Worm (Caenorhabditis elegans) whole organism, young adult: ENCODE data around the gene spl-3.

ENCODE experiments used
- B0019.2 ChIP-seq: fragments of 200-800 bp; sonication (Bioruptor generic); conservative IDR thresholded peaks from 2 replicates; pipeline ENCODE4 v1.3.6; 2022; ENCODE audit warnings: missing genetic modification reagents, missing genetic modification characterization, missing compliant biosample characterization
- C17E4.6 ChIP-seq: fragments of 200-800 bp; sonication (Bioruptor generic); IDR thresholded peaks from 2 replicates; pipeline ENCODE4 v1.3.6; 2022; ENCODE audit warnings: missing genetic modification reagents, missing genetic modification characterization, missing compliant biosample characterization
- F49E8.2 ChIP-seq: sonication (generic microtip); optimal IDR thresholded peaks from 3 replicates; lab custom pipeline; 2017; ENCODE audit warnings: missing genetic modification characterization, mild to moderate bottlenecking, missing compliant biosample characterization, antibody characterized with exemption, moderate library complexity; ENCODE audit not compliant: insufficient read depth
- F55B11.4 ChIP-seq: sonication (generic microtip); optimal IDR thresholded peaks from 2 replicates; lab custom pipeline; 2016; ENCODE audit warnings: missing compliant biosample characterization, missing genetic modification characterization, borderline replicate concordance; ENCODE audit not compliant: insufficient read depth
- F57A8.1 ChIP-seq: fragments of 200-800 bp; sonication (Bioruptor generic); optimal IDR thresholded peaks from 2 replicates; lab custom pipeline; 2018; ENCODE audit warnings: mild to moderate bottlenecking, missing genetic modification characterization, moderate library complexity, missing compliant biosample characterization
- athp-1 ChIP-seq: sonication (generic microtip); optimal IDR thresholded peaks from 2 replicates; lab custom pipeline; 2017; ENCODE audit warnings: mild to moderate bottlenecking, missing genetic modification characterization, missing compliant biosample characterization
- ceh-91 ChIP-seq: fragments of 200-800 bp; sonication (Bioruptor generic); IDR thresholded peaks from 2 replicates; pipeline ENCODE4 v1.3.6; 2022; ENCODE audit warnings: missing genetic modification reagents, missing genetic modification characterization, missing compliant biosample characterization
- fkh-3 ChIP-seq: sonication (generic microtip); optimal IDR thresholded peaks from 2 replicates; lab custom pipeline; 2016; ENCODE audit warnings: mild to moderate bottlenecking, missing genetic modification characterization, missing compliant biosample characterization
- hrde-1 ChIP-seq: sonication (generic microtip); optimal IDR thresholded peaks from 2 replicates; lab custom pipeline; 2016; ENCODE audit warnings: missing genetic modification characterization, mild to moderate bottlenecking, missing compliant biosample characterization, moderate library complexity, missing genotype, missing genetic modification reagents, borderline replicate concordance
- madf-8 ChIP-seq: fragments of 200-800 bp; sonication (Bioruptor generic); conservative IDR thresholded peaks from 2 replicates; pipeline ENCODE4 v1.3.6; 2022; ENCODE audit warnings: missing genetic modification reagents, missing genetic modification characterization, missing compliant biosample characterization
- mel-28 ChIP-seq: sonication (generic microtip); optimal IDR thresholded peaks from 2 replicates; lab custom pipeline; 2016; ENCODE audit warnings: borderline replicate concordance, mild to moderate bottlenecking, missing genetic modification characterization, missing compliant biosample characterization
- rpc-1 ChIP-seq, 2 experiments: fragments of 150-350 bp in 1 of 2; sonication (generic microtip) in 1 of 2; optimal IDR thresholded peaks; 2 replicates each; lab custom pipeline; 2014 to 2018; ENCODE audit warnings: missing biosample characterization in 1 of 2, missing genetic modification characterization in 1 of 2, missing genetic modification reagents in 1 of 2, missing genotype in 1 of 2
- unc-62 ChIP-seq: fragments of 150-350 bp; optimal IDR thresholded peaks from 2 replicates; lab custom pipeline; 2014; ENCODE audit warnings: missing biosample characterization, missing genetic modification reagents, missing genetic modification characterization
- ztf-18 ChIP-seq: sonication (generic microtip); optimal IDR thresholded peaks from 2 replicates; lab custom pipeline; 2016; ENCODE audit warnings: missing genotype, mild to moderate bottlenecking, missing genetic modification characterization, missing compliant biosample characterization

ce11 chrIV:1163126-1163525, 29.7 kb upstream of the spl-3 start, which contains the start of gene C50A2.7:
- TF ChIP-seq F55B11.4 (tag; lab: Kevin White, UChicago) (no peak), ceh-91 (GFP tag; lab: Robert Waterston, UW) (no peak), B0019.2 (no peak), F57A8.1 (no peak), C17E4.6 (GFP tag; lab: Robert Waterston, UW) (no peak), madf-8 (no peak), athp-1 (tag; lab: Kevin White, UChicago) (no peak), ztf-18 (tag; lab: Kevin White, UChicago) (no peak), mel-28 (tag; lab: Kevin White, UChicago) (no peak), F49E8.2 (tag; lab: Kevin White, UChicago) (no peak), rpc-1 (optimal IDR thresholded peaks at IDR 0.05; lab: Kevin White, UChicago) (no peak), rpc-1 (tag; optimal IDR thresholded peaks at IDR 0.05; lab: Kevin White, UChicago) (no peak), hrde-1 (tag; lab: Kevin White, UChicago) (no peak), unc-62 (GFP tag; lab: Kevin White, UChicago) (no peak), fkh-3 (tag; lab: Kevin White, UChicago) (no peak)
